Fruit fly (Drosophila melanogaster) whole organism, embryonic: ENCODE measurements around the gene CG15330.

Source experiments
- Bgb ChIP-seq: fragments of 200-800 bp; sonication (Bioruptor generic); IDR thresholded peaks from 2 replicates; pipeline ENCODE4 v1.3.6; 2022; ENCODE audit warnings: missing biosample characterization, missing genetic modification characterization; ENCODE audit not compliant: partially characterized antibody
- CG10274 ChIP-seq: fragments of 200-800 bp; sonication (Bioruptor generic); optimal IDR thresholded peaks from 3 replicates; lab custom pipeline; 2017; ENCODE audit warnings: missing biosample characterization, mild to moderate bottlenecking, missing genetic modification characterization
- CG10321 ChIP-seq: fragments of 200-800 bp; sonication (Bioruptor generic); IDR thresholded peaks from 2 replicates; pipeline ENCODE4 v1.3.6; 2022; ENCODE audit warnings: missing biosample characterization, missing genetic modification characterization
- CG10431 ChIP-seq: fragments of 200-800 bp; sonication (Bioruptor generic); optimal IDR thresholded peaks from 3 replicates; lab custom pipeline; 2018; ENCODE audit warnings: missing biosample characterization, mild to moderate bottlenecking, missing genetic modification characterization
- CG11456 ChIP-seq: fragments of 200-800 bp; sonication (Bioruptor generic); IDR thresholded peaks from 3 replicates; pipeline ENCODE4 v1.3.6; 2022; ENCODE audit warnings: missing biosample characterization, missing genetic modification characterization
- CG11504 ChIP-seq: fragments of 200-800 bp; sonication (Bioruptor generic); optimal IDR thresholded peaks from 3 replicates; lab custom pipeline; 2019; ENCODE audit warnings: missing biosample characterization, mild to moderate bottlenecking, missing genetic modification characterization, moderate library complexity
- CG15073 ChIP-seq: fragments of 200-800 bp; sonication (Bioruptor generic); optimal IDR thresholded peaks from 2 replicates; lab custom pipeline; 2016; ENCODE audit warnings: missing biosample characterization, missing genetic modification characterization
- CG1602 ChIP-seq: fragments of 200-800 bp; sonication (Bioruptor generic); optimal IDR thresholded peaks from 3 replicates; lab custom pipeline; 2016; ENCODE audit warnings: missing biosample characterization, missing genetic modification characterization
- CG16863 ChIP-seq: fragments of 200-800 bp; sonication (Bioruptor generic); optimal IDR thresholded peaks from 3 replicates; lab custom pipeline; 2016; ENCODE audit warnings: missing biosample characterization, missing genetic modification characterization
- CG17328 ChIP-seq: fragments of 200-800 bp; sonication (Bioruptor generic); IDR thresholded peaks from 2 replicates; pipeline ENCODE4 v1.3.6; 2022; ENCODE audit warnings: missing biosample characterization, missing genetic modification characterization
- CG1832 ChIP-seq: fragments of 200-800 bp; sonication (Bioruptor generic); optimal IDR thresholded peaks from 2 replicates; lab custom pipeline; 2017; ENCODE audit warnings: missing biosample characterization, mild to moderate bottlenecking, missing genetic modification characterization, inconsistent platforms
- CG33213 ChIP-seq: fragments of 200-800 bp; sonication (Bioruptor generic); optimal IDR thresholded peaks from 3 replicates; lab custom pipeline; 2016; ENCODE audit warnings: missing biosample characterization, missing genetic modification characterization
- CG34376 ChIP-seq: fragments of 200-800 bp; sonication (Bioruptor generic); optimal IDR thresholded peaks from 2 replicates; lab custom pipeline; 2018; ENCODE audit warnings: missing biosample characterization, mild to moderate bottlenecking, missing genetic modification characterization
- CG42726 ChIP-seq: fragments of 200-800 bp; sonication (Bioruptor generic); IDR thresholded peaks from 2 replicates; pipeline ENCODE4 v1.3.6; 2022; ENCODE audit warnings: missing biosample characterization, missing genetic modification characterization; ENCODE audit not compliant: partially characterized antibody
- CG5180 ChIP-seq: fragments of 200-800 bp; sonication (Bioruptor generic); optimal IDR thresholded peaks from 3 replicates; lab custom pipeline; 2017; ENCODE audit warnings: missing biosample characterization, missing genetic modification characterization, mild to moderate bottlenecking, moderate library complexity, missing genetic modification reagents
- CG6654 ChIP-seq: fragments of 200-800 bp; sonication (Bioruptor generic); optimal IDR thresholded peaks from 2 replicates; lab custom pipeline; 2017; ENCODE audit warnings: missing biosample characterization, mild to moderate bottlenecking, missing genetic modification characterization
- CG8478 ChIP-seq: fragments of >200 bp; optimal IDR thresholded peaks from 2 replicates; lab custom pipeline; 2018
- CHES-1-like ChIP-seq: fragments of 200-800 bp; sonication (Bioruptor generic); optimal IDR thresholded peaks from 2 replicates; lab custom pipeline; 2016; ENCODE audit warnings: missing biosample characterization, missing genetic modification characterization
- Dll ChIP-seq: fragments of 200-800 bp; sonication (Bioruptor generic); IDR thresholded peaks from 4 replicates; pipeline ENCODE4 v1.3.6; 2022; ENCODE audit warnings: missing biosample characterization, missing genetic modification characterization; ENCODE audit not compliant: partially characterized antibody
- Fer1 ChIP-seq: fragments of 200-800 bp; sonication (Bioruptor generic); optimal IDR thresholded peaks from 2 replicates; lab custom pipeline; 2017; ENCODE audit warnings: missing biosample characterization, mild to moderate bottlenecking, missing genetic modification characterization
- HLHmδ ChIP-seq: fragments of 200-800 bp; sonication (Bioruptor generic); optimal IDR thresholded peaks from 2 replicates; lab custom pipeline; 2018; ENCODE audit warnings: missing biosample characterization, mild to moderate bottlenecking, missing genetic modification characterization, moderate library complexity
- Hey ChIP-seq: fragments of 200-800 bp; sonication (Bioruptor generic); optimal IDR thresholded peaks from 3 replicates; lab custom pipeline; 2018; ENCODE audit warnings: missing biosample characterization, mild to moderate bottlenecking, missing genetic modification characterization
- Max ChIP-seq: fragments of 200-800 bp; sonication (Bioruptor generic); optimal IDR thresholded peaks from 2 replicates; lab custom pipeline; 2016; ENCODE audit warnings: missing biosample characterization, mild to moderate bottlenecking, missing genetic modification characterization
- Oli ChIP-seq: fragments of 200-800 bp; sonication (Bioruptor generic); optimal IDR thresholded peaks from 2 replicates; lab custom pipeline; 2018; ENCODE audit warnings: missing biosample characterization, mild to moderate bottlenecking, missing genetic modification characterization, moderate library complexity
- Poxn ChIP-seq: fragments of 200-800 bp; sonication (Bioruptor generic); IDR thresholded peaks from 2 replicates; pipeline ENCODE4 v1.3.6; 2022; ENCODE audit warnings: missing biosample characterization, missing genetic modification characterization
- Sox100B ChIP-seq: fragments of 200-800 bp; sonication (Bioruptor generic); optimal IDR thresholded peaks from 3 replicates; lab custom pipeline; 2018; ENCODE audit warnings: missing biosample characterization, mild to moderate bottlenecking, missing genetic modification characterization
- Stat92E ChIP-seq, 3 experiments: fragments of >200 bp in 2 of 3; fragments of 200-800 bp in 1 of 3; sonication (Bioruptor generic) in 1 of 3; optimal IDR thresholded peaks; 2 replicates each; lab custom pipeline; 2017 to 2019; ENCODE audit warnings: missing biosample characterization in 3 of 3, missing genetic modification characterization in 3 of 3, mild to moderate bottlenecking in 1 of 3, moderate library complexity in 1 of 3
- Xbp1 ChIP-seq: fragments of 200-800 bp; sonication (Bioruptor generic); optimal IDR thresholded peaks from 3 replicates; lab custom pipeline; 2016; ENCODE audit warnings: missing biosample characterization, mild to moderate bottlenecking, missing genetic modification characterization
- Xrp1 ChIP-seq: fragments of 200-800 bp; sonication (Bioruptor generic); IDR thresholded peaks from 2 replicates; pipeline ENCODE4 v1.3.6; 2022; ENCODE audit warnings: missing biosample characterization, missing genetic modification characterization
- abd-A ChIP-seq: fragments of 200-800 bp; sonication (Bioruptor generic); optimal IDR thresholded peaks from 3 replicates; lab custom pipeline; 2019; ENCODE audit warnings: missing biosample characterization, mild to moderate bottlenecking, missing genetic modification characterization, moderate library complexity
- amos ChIP-seq: fragments of 200-800 bp; sonication (Bioruptor generic); IDR thresholded peaks from 2 replicates; pipeline ENCODE4 v1.3.6; 2022; ENCODE audit warnings: missing biosample characterization, missing genetic modification characterization; ENCODE audit not compliant: partially characterized antibody
- bigmax ChIP-seq: fragments of 200-800 bp; sonication (Bioruptor generic); optimal IDR thresholded peaks from 2 replicates; lab custom pipeline; 2018; ENCODE audit warnings: missing biosample characterization, mild to moderate bottlenecking, missing genetic modification characterization
- bsh ChIP-seq, 2 experiments: fragments of 200-800 bp; sonication (Bioruptor generic); optimal IDR thresholded peaks; 2 replicates each; lab custom pipeline; 2017 to 2018; ENCODE audit warnings: mild to moderate bottlenecking in 2 of 2, missing biosample characterization in 2 of 2, missing genetic modification characterization in 2 of 2, moderate library complexity in 1 of 2
- chinmo ChIP-seq: fragments of 200-800 bp; sonication (Bioruptor generic); IDR thresholded peaks from 4 replicates; pipeline ENCODE4 v1.3.6; 2022; ENCODE audit warnings: missing biosample characterization, missing genetic modification characterization; ENCODE audit not compliant: partially characterized antibody
- disco-r ChIP-seq: fragments of 200-800 bp; sonication (Bioruptor generic); optimal IDR thresholded peaks from 2 replicates; lab custom pipeline; 2016; ENCODE audit warnings: missing biosample characterization, missing genetic modification characterization
- dm ChIP-seq: fragments of 200-800 bp; sonication (Bioruptor generic); optimal IDR thresholded peaks from 3 replicates; lab custom pipeline; 2016; ENCODE audit warnings: missing biosample characterization, missing genetic modification characterization
- her ChIP-seq: fragments of 200-800 bp; sonication (Bioruptor generic); optimal IDR thresholded peaks from 2 replicates; lab custom pipeline; 2016; ENCODE audit warnings: missing biosample characterization, missing genetic modification characterization
- nerfin-1 ChIP-seq: fragments of 200-800 bp; sonication (Bioruptor generic); optimal IDR thresholded peaks from 3 replicates; lab custom pipeline; 2019; ENCODE audit warnings: missing biosample characterization, mild to moderate bottlenecking, missing genetic modification characterization, moderate library complexity
- org-1 ChIP-seq: fragments of 200-800 bp; sonication (Bioruptor generic); optimal IDR thresholded peaks from 2 replicates; lab custom pipeline; 2017; ENCODE audit warnings: missing biosample characterization, missing genetic modification characterization
- sim ChIP-seq: fragments of 200-800 bp; sonication (Bioruptor generic); IDR thresholded peaks from 2 replicates; pipeline ENCODE4 v1.3.6; 2022; ENCODE audit warnings: missing biosample characterization, missing genetic modification characterization
- slbo ChIP-seq: fragments of 200-800 bp; sonication (Bioruptor generic); IDR thresholded peaks from 2 replicates; pipeline ENCODE4 v1.3.6; 2022; ENCODE audit warnings: missing biosample characterization, missing genetic modification characterization
- sqz ChIP-seq: fragments of 200-800 bp; sonication (Bioruptor generic); optimal IDR thresholded peaks from 3 replicates; lab custom pipeline; 2018; ENCODE audit warnings: missing biosample characterization, mild to moderate bottlenecking, missing genetic modification characterization
- trh ChIP-seq: fragments of 200-800 bp; sonication (Bioruptor generic); optimal IDR thresholded peaks from 2 replicates; lab custom pipeline; 2016; ENCODE audit warnings: missing biosample characterization, missing genetic modification characterization
- vnd ChIP-seq: fragments of 200-800 bp; sonication (Bioruptor generic); IDR thresholded peaks from 3 replicates; pipeline ENCODE4 v1.3.6; 2022; ENCODE audit warnings: missing biosample characterization, missing genetic modification characterization; ENCODE audit not compliant: partially characterized antibody

The CG15330 gene

dm6 chrX:7911983-7912630 is 43.8 kb upstream of the CG15330 start, which contains the start of gene snz (continued):
- no peak for TF ChIP-seq sqz (GFP tag; lab: Kevin White, UChicago)
- peak; percentile 82 for TF ChIP-seq Bgb (GFP tag; lab: Robert Waterston, UW)
- no peak for TF ChIP-seq CG1602 (GFP tag; lab: Kevin White, UChicago)
- TF ChIP-seq HLHmδ (GFP tag; lab: Kevin White, UChicago), result no peak
- TF ChIP-seq CG5180 (GFP tag; lab: Kevin White, UChicago), result no peak
- peak; percentile 81; the same call in 3 of the 4 replicates for TF ChIP-seq chinmo (GFP tag; lab: Robert Waterston, UW)
- no peak for TF ChIP-seq nerfin-1 (tag; lab: Kevin White, UChicago)
- TF ChIP-seq Poxn, result no peak
- no peak for TF ChIP-seq CG16863 (GFP tag; lab: Kevin White, UChicago)
- TF ChIP-seq her (GFP tag; lab: Kevin White, UChicago), result no peak
- no peak for TF ChIP-seq trh (GFP tag; lab: Kevin White, UChicago)
- no peak for TF ChIP-seq bigmax (GFP tag; lab: Kevin White, UChicago)
- TF ChIP-seq abd-A (tag; lab: Kevin White, UChicago), result peak; percentile 80
- TF ChIP-seq vnd (GFP tag; lab: Robert Waterston, UW), result peak; percentile 66; the same call in 2 of the 3 replicates
- no peak for TF ChIP-seq bsh (GFP tag; optimal IDR thresholded peaks at IDR 0.05; lab: Kevin White, UChicago)
- TF ChIP-seq Xrp1, result no peak
- TF ChIP-seq CG6654 (GFP tag; lab: Kevin White, UChicago), result no peak
- TF ChIP-seq CG17328 (GFP tag; lab: Robert Waterston, UW), result no peak
- peak; percentile 5 for TF ChIP-seq Xbp1 (GFP tag; lab: Kevin White, UChicago)
- no peak; the same call in 1 of the 2 replicates for TF ChIP-seq CG10321 (GFP tag; lab: Robert Waterston, UW)
- no peak for TF ChIP-seq disco-r (GFP tag; lab: Kevin White, UChicago)
- TF ChIP-seq CG11504, result no peak
- TF ChIP-seq slbo (GFP tag; lab: Robert Waterston, UW), result 0 out of 2 replicates have a peak, but pooled peaks have one; percentile 8
- TF ChIP-seq Hey (tag; lab: Kevin White, UChicago), result no peak
- peak; percentile 34 for TF ChIP-seq Fer1
- no peak for TF ChIP-seq CG33213 (GFP tag; lab: Kevin White, UChicago)
- TF ChIP-seq Max, result no peak
- no peak for TF ChIP-seq org-1 (GFP tag; lab: Kevin White, UChicago)
- no peak for TF ChIP-seq CG10431 (GFP tag; lab: Kevin White, UChicago)
- TF ChIP-seq CG11456 (GFP tag; lab: Robert Waterston, UW), result no peak
- no peak for TF ChIP-seq Sox100B (GFP tag; lab: Kevin White, UChicago)
- peak; percentile 42; the same call in 1 of the 2 replicates for TF ChIP-seq CG42726 (GFP tag; lab: Robert Waterston, UW)
- TF ChIP-seq CG8478 (lab: Kevin White, UChicago), result no peak
- peak; percentile 77 for TF ChIP-seq Dll (GFP tag; lab: Robert Waterston, UW)
- TF ChIP-seq amos (GFP tag; lab: Robert Waterston, UW), result peak; percentile 78; the same call in 1 of the 2 replicates
- no peak for TF ChIP-seq CG15073
- no peak for TF ChIP-seq sim (GFP tag; lab: Robert Waterston, UW)
- TF ChIP-seq CG10274 (GFP tag; lab: Kevin White, UChicago), result no peak
- no peak for TF ChIP-seq CG1832
- TF ChIP-seq CHES-1-like (GFP tag; lab: Kevin White, UChicago), result no peak
- TF ChIP-seq dm (GFP tag; lab: Kevin White, UChicago), result no peak
- TF ChIP-seq Oli, result no peak
- no peak for TF ChIP-seq Stat92E (GFP tag; optimal IDR thresholded peaks at IDR 0.05; lab: Kevin White, UChicago)
- peak; percentile 97 for TF ChIP-seq CG34376
